Fruit fly (Drosophila melanogaster): ENCODE data around the gene CG13471.

The CG13471 gene

DNA sequence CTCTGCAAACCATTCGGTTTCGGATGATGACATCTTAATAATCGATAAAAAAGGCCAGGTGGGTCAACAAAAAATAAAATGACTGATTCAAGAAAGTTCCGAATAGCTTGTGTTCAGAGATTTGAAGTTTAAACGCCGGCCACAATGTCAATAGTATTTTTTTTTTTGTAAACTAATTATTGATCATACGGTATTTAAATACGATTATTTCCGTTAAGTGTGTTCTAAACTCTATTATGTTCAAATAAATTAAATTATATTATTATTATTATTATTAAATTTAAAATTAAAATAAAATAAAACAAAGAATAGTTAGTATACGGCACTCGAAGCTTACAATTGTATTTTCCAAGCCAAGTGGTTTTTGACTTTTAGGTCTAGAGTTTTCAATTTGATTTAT, at the start of gene CG13471:
Gene CG13471 (minus strand): TSS at position 101 of the 400 bp plus-strand sequence.
- TF ChIP-seq psq (optimal IDR thresholded peaks at IDR 0.05) (no peak), h (optimal IDR thresholded peaks at IDR 0.05) (no peak)

DNA sequence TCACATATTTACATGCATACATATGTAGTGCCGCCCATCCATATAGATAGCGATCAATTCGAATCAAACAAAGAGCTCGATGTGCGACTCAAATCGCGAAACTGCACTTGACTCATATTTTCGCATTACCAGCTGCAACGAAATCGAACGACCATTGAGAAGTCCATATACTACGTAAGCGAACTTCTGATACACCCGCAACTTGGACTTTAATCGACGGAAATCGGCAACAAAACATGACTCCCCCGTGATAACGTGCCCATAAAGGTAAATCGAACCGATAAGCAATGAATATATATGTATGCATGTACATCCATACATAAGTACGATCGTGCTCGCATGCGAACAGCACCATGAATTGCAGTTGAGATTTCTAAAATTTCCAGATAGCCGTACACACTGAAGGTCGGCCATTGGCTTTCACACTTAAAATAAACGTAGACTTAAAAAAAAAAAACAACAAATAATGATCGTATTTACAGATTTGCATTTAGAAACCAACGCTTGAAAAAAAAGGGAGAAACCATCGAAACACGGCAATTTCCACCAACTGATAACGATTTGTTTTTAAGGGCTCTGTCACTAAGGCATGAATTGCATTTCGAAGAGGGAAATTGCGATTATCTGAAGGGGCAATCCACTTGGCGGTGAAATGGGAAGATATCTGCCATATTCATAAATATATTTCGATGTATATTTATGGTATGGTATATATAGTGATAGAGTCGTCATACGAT, 49.5 kb upstream of the CG13471 start:
- TF ChIP-seq insv (optimal IDR thresholded peaks at IDR 0.05) (no peak), h (optimal IDR thresholded peaks at IDR 0.05) (no peak), ttk (optimal IDR thresholded peaks at IDR 0.05) (no peak), Myc (optimal IDR thresholded peaks at IDR 0.05) (no peak), Sin3A (optimal IDR thresholded peaks at IDR 0.05) (no peak), psq (optimal IDR thresholded peaks at IDR 0.05) (no peak)

DNA sequence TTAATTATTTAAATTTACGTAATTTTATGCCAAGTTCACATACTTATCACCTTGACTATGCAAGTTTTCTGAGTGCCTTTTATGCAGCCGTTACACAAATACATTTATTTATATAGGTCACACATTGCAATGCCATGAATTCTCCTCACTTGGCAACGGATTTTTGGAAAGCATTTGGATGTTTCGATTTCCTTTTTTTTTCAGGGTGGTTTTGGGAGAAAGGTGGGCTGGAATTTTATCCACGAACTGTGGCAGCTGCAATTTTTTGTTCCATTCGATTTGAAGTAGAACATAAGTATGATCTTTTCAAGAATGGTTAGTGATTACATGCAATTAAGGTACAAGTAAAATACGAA, 48.5 kb upstream of the CG13471 start:
- TF ChIP-seq h (optimal IDR thresholded peaks at IDR 0.05): no peak
- no peak for TF ChIP-seq psq (optimal IDR thresholded peaks at IDR 0.05)
- no peak for TF ChIP-seq insv (optimal IDR thresholded peaks at IDR 0.05)
- no peak for TF ChIP-seq Myc (optimal IDR thresholded peaks at IDR 0.05)

- TF ChIP-seq Myc (optimal IDR thresholded peaks at IDR 0.05) (no peak), h (optimal IDR thresholded peaks at IDR 0.05) (no peak), psq (optimal IDR thresholded peaks at IDR 0.05) (no peak), Sin3A (optimal IDR thresholded peaks at IDR 0.05) (no peak), ttk (optimal IDR thresholded peaks at IDR 0.05) (no peak)
Observed at dm6 chr3L:14781082-14781862, 48.0 kb upstream of the CG13471 start.

DNA sequence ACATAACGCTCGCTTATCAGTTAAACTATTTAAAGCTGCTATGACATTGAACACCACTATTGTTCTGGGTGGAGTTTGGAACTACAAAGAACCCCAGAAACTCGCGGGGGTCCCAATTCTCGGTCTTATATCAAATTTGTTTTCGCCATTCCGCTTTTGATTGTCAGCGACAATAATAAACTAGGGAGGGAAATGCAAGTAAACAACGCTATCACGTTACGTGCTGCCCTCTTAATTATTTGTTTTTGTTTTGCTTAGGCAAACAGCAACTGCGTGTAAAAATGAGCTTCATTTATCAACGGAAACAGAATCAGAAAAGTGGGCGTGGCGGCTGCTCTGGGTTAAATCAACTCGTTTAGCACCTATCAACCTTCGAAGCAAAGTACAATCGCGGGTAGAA, 46.9 kb upstream of the CG13471 start:
- TF ChIP-seq Sin3A (optimal IDR thresholded peaks at IDR 0.05) (no peak), h (optimal IDR thresholded peaks at IDR 0.05) (no peak), Myc (optimal IDR thresholded peaks at IDR 0.05) (no peak), psq (optimal IDR thresholded peaks at IDR 0.05) (no peak), insv (optimal IDR thresholded peaks at IDR 0.05) (no peak), ttk (optimal IDR thresholded peaks at IDR 0.05) (no peak)

DNA sequence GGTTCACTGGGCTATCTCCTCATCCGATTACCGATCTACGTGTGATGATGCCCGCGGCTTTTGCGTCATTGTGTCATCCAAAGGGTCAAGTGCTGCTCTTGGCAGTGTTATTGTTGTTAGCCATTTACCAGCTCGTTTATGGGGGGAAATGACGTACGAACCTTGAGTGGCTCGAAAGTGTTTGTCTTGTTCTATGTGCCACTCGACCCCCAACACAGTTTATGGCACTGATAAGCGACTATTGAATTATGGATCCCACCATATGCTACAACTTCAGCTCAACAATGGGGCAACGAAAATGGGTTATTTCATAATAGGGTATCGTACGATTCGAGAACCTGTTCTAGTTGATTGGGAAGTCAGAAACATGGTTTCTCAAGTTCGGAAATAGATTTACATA, 46.0 kb upstream of the CG13471 start:
- TF ChIP-seq ttk (optimal IDR thresholded peaks at IDR 0.05) (no peak), Myc (optimal IDR thresholded peaks at IDR 0.05) (no peak), psq (optimal IDR thresholded peaks at IDR 0.05) (no peak), insv (optimal IDR thresholded peaks at IDR 0.05) (no peak), h (optimal IDR thresholded peaks at IDR 0.05) (no peak), Sin3A (optimal IDR thresholded peaks at IDR 0.05) (no peak)

dm6 chr3L:14775711-14776660, 42.7 kb upstream of the CG13471 start, which contains the start of gene mop:
Gene mop, minus strand, starts transcription at chr3L:14776129.
- TF ChIP-seq ttk (optimal IDR thresholded peaks at IDR 0.05) (no peak), Sin3A (optimal IDR thresholded peaks at IDR 0.05) (no peak), insv (optimal IDR thresholded peaks at IDR 0.05) (no peak), h (optimal IDR thresholded peaks at IDR 0.05) (no peak), Myc (optimal IDR thresholded peaks at IDR 0.05) (no peak), psq (optimal IDR thresholded peaks at IDR 0.05) (no peak)

- TF ChIP-seq ttk (optimal IDR thresholded peaks at IDR 0.05) (no peak), Myc (optimal IDR thresholded peaks at IDR 0.05) (no peak), Sin3A (optimal IDR thresholded peaks at IDR 0.05) (no peak), psq (optimal IDR thresholded peaks at IDR 0.05) (no peak), insv (optimal IDR thresholded peaks at IDR 0.05) (no peak), h (optimal IDR thresholded peaks at IDR 0.05) (no peak)
Observed at dm6 chr3L:14769183-14769582, 35.9 kb upstream of the CG13471 start, which contains the start of gene Mgat4b. Gene Mgat4b, minus strand, starts transcription at chr3L:14769283.

dm6 chr3L:14761837-14762785, 28.8 kb upstream of the CG13471 start, which contains the start of the genes Tsen34 and Mgat4a:
Gene Tsen34, minus strand, starts transcription at chr3L:14761844.
Gene Mgat4a, plus strand, starts transcription at chr3L:14762028.
- TF ChIP-seq Myc (optimal IDR thresholded peaks at IDR 0.05) (no peak), psq (optimal IDR thresholded peaks at IDR 0.05) (no peak)

- TF ChIP-seq insv (optimal IDR thresholded peaks at IDR 0.05): no peak
- no peak for TF ChIP-seq psq (optimal IDR thresholded peaks at IDR 0.05)
- no peak for TF ChIP-seq h (optimal IDR thresholded peaks at IDR 0.05)
- no peak for TF ChIP-seq ttk (optimal IDR thresholded peaks at IDR 0.05)
- no peak for TF ChIP-seq Sin3A (optimal IDR thresholded peaks at IDR 0.05)
- no peak for TF ChIP-seq Myc (optimal IDR thresholded peaks at IDR 0.05)
Observed at dm6 chr3L:14760949-14761348, 27.6 kb upstream of the CG13471 start, which contains the start of gene Trl. Gene Trl, minus strand, starts transcription at chr3L:14761049.

Data from Kc167 (cell line).